Worm (Caenorhabditis elegans): ENCODE measurements around the gene C16B8.3.

C16B8.3 gene

ce11 chrX:3949763-3950162, 18.7 kb downstream of the C16B8.3 start (continued):
- TF ChIP-seq gei-17 (GFP tag; optimal IDR thresholded peaks at IDR 0.05) (no peak), snpc-1.1 (tag; optimal IDR thresholded peaks at IDR 0.05; ENCODE audit: insufficient read depth) (no peak), madf-8 (GFP tag; conservative IDR thresholded peaks at IDR 0.05) (no peak), hlh-26 (GFP tag; conservative IDR thresholded peaks at IDR 0.05) (no peak), F57A8.1 (GFP tag; optimal IDR thresholded peaks at IDR 0.05) (no peak), bed-1 (GFP tag; IDR thresholded peaks at IDR 0.05) (no peak), lag-1 (GFP tag; IDR thresholded peaks at IDR 0.05) (no peak), F10E7.11 (tag; optimal IDR thresholded peaks at IDR 0.05) (no peak), attf-6 (GFP tag; IDR thresholded peaks at IDR 0.05) (no peak), ceh-100 (GFP tag; IDR thresholded peaks at IDR 0.05) (no peak), him-1 (tag; optimal IDR thresholded peaks at IDR 0.05) (no peak), pha-4 (tag; optimal IDR thresholded peaks at IDR 0.05) (no peak)

- TF ChIP-seq egl-18 (GFP tag; IDR thresholded peaks at IDR 0.05) = no peak
- peak; percentile 72 for TF ChIP-seq nhr-80 (tag; optimal IDR thresholded peaks at IDR 0.05)
Measured at ce11 chrX:3949026-3949425, 19.4 kb downstream of the C16B8.3 start.

- TF ChIP-seq egrh-3 (GFP tag; IDR thresholded peaks at IDR 0.05) = peak; percentile 50; the same call in 1 of the 2 replicates
- peak; percentile 63 for TF ChIP-seq hmg-1.2 (GFP tag; IDR thresholded peaks at IDR 0.05)
- peak; percentile 20 for TF ChIP-seq attf-5 (GFP tag; optimal IDR thresholded peaks at IDR 0.05)
- TF ChIP-seq chd-7 (tag; optimal IDR thresholded peaks at IDR 0.05) = peak; percentile 3
- peak; percentile 98 for TF ChIP-seq zfh-2 (GFP tag; conservative IDR thresholded peaks at IDR 0.05)
- TF ChIP-seq snpc-4 (GFP tag; optimal IDR thresholded peaks at IDR 0.05) = no peak
- peak in 1 of 4 experiments; percentile 35 for TF ChIP-seq snpc-4 (tag; optimal IDR thresholded peaks at IDR 0.05)
- TF ChIP-seq F23B12.7 (tag; optimal IDR thresholded peaks at IDR 0.05; ENCODE audit: insufficient read depth) = no peak
- no peak for TF ChIP-seq ZK185.1 (tag; optimal IDR thresholded peaks at IDR 0.05; ENCODE audit: poor library complexity, severe bottlenecking)
- no peak for TF ChIP-seq nhr-90 (tag; optimal IDR thresholded peaks at IDR 0.05)
- no peak for TF ChIP-seq B0019.2 (GFP tag; conservative IDR thresholded peaks at IDR 0.05)
- no peak for TF ChIP-seq F37B4.10 (GFP tag; IDR thresholded peaks at IDR 0.05)
- TF ChIP-seq K11D2.4 (GFP tag; IDR thresholded peaks at IDR 0.05) = peak; percentile 57; the same call in 1 of the 2 replicates
- peak; percentile 2 for TF ChIP-seq tbp1 (GFP tag; optimal IDR thresholded peaks at IDR 0.05)
- peak; percentile 54 for TF ChIP-seq K12H6.12 (tag; optimal IDR thresholded peaks at IDR 0.05)
- peak; percentile 5 for TF ChIP-seq madf-10 (tag; optimal IDR thresholded peaks at IDR 0.05)
- peak; percentile 54; the same call in 1 of the 2 replicates for TF ChIP-seq dox-1 (GFP tag; IDR thresholded peaks at IDR 0.05)
- 0 out of 2 replicates have a peak, but pooled peaks have one; percentile 30 for TF ChIP-seq pbrm-1 (GFP tag; IDR thresholded peaks at IDR 0.05)
- TF ChIP-seq lin-26 (GFP tag; IDR thresholded peaks at IDR 0.05) = no peak
- TF ChIP-seq ztf-28 (GFP tag; IDR thresholded peaks at IDR 0.05) = 0 out of 2 replicates have a peak, but pooled peaks have one; percentile 60
- TF ChIP-seq B0336.3 (GFP tag; IDR thresholded peaks at IDR 0.05) = no peak
- TF ChIP-seq lin-40 (tag; optimal IDR thresholded peaks at IDR 0.05) = peak; percentile 14
- peak; percentile 58 for TF ChIP-seq nhr-80 (tag; optimal IDR thresholded peaks at IDR 0.05)
- TF ChIP-seq nfyb-1 (GFP tag; IDR thresholded peaks at IDR 0.05) = 0 out of 2 replicates have a peak, but pooled peaks have one; percentile 47
- no peak for TF ChIP-seq cebp-1 (GFP tag; IDR thresholded peaks at IDR 0.05)
- peak; percentile 66 for TF ChIP-seq cebp-1 (tag; optimal IDR thresholded peaks at IDR 0.05)
Measured at ce11 chrX:3945681-3946080, 22.8 kb downstream of the C16B8.3 start.

Measured in whole organism, young adult.